Worm (Caenorhabditis elegans) whole organism, L4 larva: ENCODE measurements around the gene ric-4.
A peak's percentile ranks its signal among the peaks of the same experiment; 100 is the strongest.

Source experiments
- D1046.2 ChIP-seq: fragments of 200-800 bp; sonication (Bioruptor generic); IDR thresholded peaks from 2 replicates; pipeline ENCODE4 v1.3.6; 2022; ENCODE audit warnings: missing genetic modification characterization, missing compliant biosample characterization
- egl-27 ChIP-seq: sonication (generic microtip); optimal IDR thresholded peaks from 3 replicates; lab custom pipeline; 2017; ENCODE audit warnings: missing biosample characterization, missing genetic modification reagents, missing genetic modification characterization
- hif-1 ChIP-seq, 2 experiments: sonication (generic microtip); optimal IDR thresholded peaks; 2 replicates each; lab custom pipeline; 2016 to 2017; ENCODE audit warnings: missing compliant biosample characterization in 2 of 2, missing genetic modification characterization in 2 of 2, missing genetic modification reagents in 2 of 2, missing genotype in 2 of 2, mild to moderate bottlenecking in 1 of 2
- lin-13 ChIP-seq: fragments of 150-350 bp; optimal IDR thresholded peaks from 2 replicates; lab custom pipeline; 2014; ENCODE audit warnings: missing biosample characterization, missing genetic modification reagents, missing genetic modification characterization
- lin-15B ChIP-seq: fragments of 150-350 bp; sonication (generic microtip); optimal IDR thresholded peaks from 3 replicates; lab custom pipeline; 2014; ENCODE audit warnings: missing biosample characterization, missing genetic modification characterization
- lin-39 ChIP-seq: fragments of 150-350 bp; optimal IDR thresholded peaks from 2 replicates; lab custom pipeline; 2014; ENCODE audit warnings: missing biosample characterization, missing genetic modification reagents, missing genetic modification characterization
- mep-1 ChIP-seq: fragments of 150-350 bp; sonication (generic microtip); optimal IDR thresholded peaks from 3 replicates; lab custom pipeline; 2014; ENCODE audit warnings: missing biosample characterization, missing genetic modification characterization
- nhr-28 ChIP-seq: fragments of 150-350 bp; optimal IDR thresholded peaks from 2 replicates; lab custom pipeline; 2014; ENCODE audit warnings: missing biosample characterization, missing genetic modification characterization
- pqm-1 ChIP-seq: sonication (generic microtip); optimal IDR thresholded peaks from 2 replicates; lab custom pipeline; 2017; ENCODE audit warnings: missing biosample characterization, missing genetic modification characterization
- snpc-4 ChIP-seq: fragments of 150-350 bp; optimal IDR thresholded peaks from 2 replicates; lab custom pipeline; 2014; ENCODE audit warnings: missing biosample characterization, missing genetic modification characterization
- unc-130 ChIP-seq: sonication (generic microtip); optimal IDR thresholded peaks from 2 replicates; lab custom pipeline; 2016; ENCODE audit warnings: missing genetic modification reagents, missing genetic modification characterization, missing compliant biosample characterization
- unc-62 ChIP-seq, 3 experiments: fragments of 150-350 bp in 1 of 3; sonication (generic microtip); optimal IDR thresholded peaks in 2 of 3; peaks in 1 of 3; 1 replicate in 1 of 3; 2 replicates in 2 of 3; lab custom pipeline; 2014 to 2017; ENCODE audit warnings: missing biosample characterization in 3 of 3, missing genetic modification characterization in 3 of 3, missing genetic modification reagents in 3 of 3, missing genotype in 1 of 3
- zag-1 ChIP-seq: fragments of 150-350 bp; optimal IDR thresholded peaks from 2 replicates; lab custom pipeline; 2014; ENCODE audit warnings: missing biosample characterization, missing genetic modification characterization

ce11 chrV:10252682-10253081 lies 17.4 kb downstream of the ric-4 start:
- no peak for TF ChIP-seq snpc-4
- no peak for TF ChIP-seq lin-39 (tag; lab: Kevin White, UChicago)
- no peak for TF ChIP-seq lin-15B (tag; lab: Kevin White, UChicago)
- peak; percentile 8 for TF ChIP-seq mep-1 (tag; lab: Kevin White, UChicago)
- TF ChIP-seq pqm-1 (tag; lab: Kevin White, UChicago) = no peak
- TF ChIP-seq unc-62 (GFP tag; optimal IDR thresholded peaks at IDR 0.05 in 1 of 2; lab: Kevin White, UChicago) = no peak
- TF ChIP-seq unc-62 (tag; optimal IDR thresholded peaks at IDR 0.05; lab: Kevin White, UChicago) = no peak
- no peak for TF ChIP-seq hif-1 (tag; optimal IDR thresholded peaks at IDR 0.05; lab: Kevin White, UChicago)
- TF ChIP-seq lin-13 = no peak
- TF ChIP-seq zag-1 (tag; lab: Kevin White, UChicago) = no peak
- TF ChIP-seq unc-130 (GFP tag; lab: Kevin White, UChicago) = no peak
- TF ChIP-seq D1046.2 (GFP tag; lab: Robert Waterston, UW) = no peak
- no peak for TF ChIP-seq egl-27 (tag; lab: Kevin White, UChicago)
- TF ChIP-seq nhr-28 (tag; lab: Kevin White, UChicago) = no peak
